Fruit fly (Drosophila melanogaster) whole organism, adult: Measurements from ENCODE around the gene mop.

Experiments
- Crg-1 ChIP-seq: fragments of 200-800 bp; sonication (Bioruptor generic); optimal IDR thresholded peaks from 2 replicates; lab custom pipeline; 2016; ENCODE audit warnings: missing biosample characterization, missing genetic modification characterization
- Hr96 ChIP-seq: fragments of 200-800 bp; sonication (Bioruptor generic); optimal IDR thresholded peaks from 2 replicates; lab custom pipeline; 2016; ENCODE audit warnings: missing biosample characterization, missing genetic modification characterization
- Mnt ChIP-seq: fragments of 200-800 bp; sonication (Bioruptor generic); optimal IDR thresholded peaks from 2 replicates; lab custom pipeline; 2016; ENCODE audit warnings: missing biosample characterization, mild to moderate bottlenecking, missing genetic modification characterization
- tj ChIP-seq: fragments of 200-800 bp; sonication (Bioruptor generic); optimal IDR thresholded peaks from 3 replicates; lab custom pipeline; 2017; ENCODE audit warnings: missing biosample characterization, mild to moderate bottlenecking, missing genetic modification characterization, moderate library complexity

DNA sequence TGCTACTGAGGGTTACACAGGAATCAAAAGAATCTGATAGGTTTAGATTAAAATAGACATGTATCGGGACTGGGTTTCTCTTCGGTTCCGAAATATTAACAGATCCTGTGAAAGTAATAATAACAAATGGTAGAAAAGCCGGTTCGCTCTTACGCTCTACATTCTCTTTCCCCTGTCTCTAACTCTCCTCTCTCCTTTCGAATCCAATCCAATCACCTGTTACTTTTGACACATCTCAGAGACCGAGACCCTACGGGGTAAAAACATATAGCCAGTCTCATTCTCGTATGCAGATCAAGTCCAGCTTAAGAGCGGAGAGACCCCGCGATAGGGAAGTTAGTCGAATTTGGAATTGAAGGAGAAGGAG lies 17.2 kb downstream of the mop start:
- no peak for TF ChIP-seq Crg-1 (GFP tag; lab: Kevin White, UChicago)
- TF ChIP-seq Mnt (GFP tag; lab: Kevin White, UChicago) = no peak
- TF ChIP-seq tj = no peak
- TF ChIP-seq Hr96 (GFP tag; lab: Kevin White, UChicago) = no peak
